Fruit fly (Drosophila melanogaster) S2 (cell line): ENCODE results near the gene Cpr65Au.

Experiments
- CG8478 ChIP-seq: fragments of >200 bp; optimal IDR thresholded peaks from 2 replicates; lab custom pipeline; 2018
- CTCF ChIP-seq, 2 experiments: fragments of >200 bp; optimal IDR thresholded peaks; 2 replicates each; lab custom pipeline; 2018

DNA sequence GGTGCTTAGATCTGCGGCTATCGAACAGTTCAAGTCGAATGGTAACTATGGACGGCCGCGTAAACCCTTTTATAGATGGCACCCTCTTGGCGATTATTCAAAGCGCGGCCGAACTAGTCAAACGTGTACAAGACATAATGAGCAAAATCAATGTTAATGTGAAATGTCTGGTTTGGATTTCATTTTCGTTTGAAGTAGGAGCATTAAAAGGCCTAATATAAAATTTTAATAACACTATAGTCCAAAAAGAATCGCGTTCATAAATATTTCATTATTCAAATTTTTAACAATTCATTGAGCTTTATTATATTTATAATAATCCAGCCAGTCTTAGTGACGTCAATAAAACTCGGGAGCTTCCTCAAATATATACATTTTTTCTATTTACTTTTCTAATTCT is 965 bp downstream of the Cpr65Au start, which contains the start of gene Lcp65Ag3:
- TF ChIP-seq CG8478 (lab: Kevin White, UChicago): no peak
- TF ChIP-seq CTCF (optimal IDR thresholded peaks at IDR 0.05; lab: Kevin White, UChicago): no peak
